Worm (Caenorhabditis elegans): ENCODE results near the gene K10C2.7.
A peak's percentile ranks its signal among the peaks of the same experiment; 100 is the strongest.

DNA sequence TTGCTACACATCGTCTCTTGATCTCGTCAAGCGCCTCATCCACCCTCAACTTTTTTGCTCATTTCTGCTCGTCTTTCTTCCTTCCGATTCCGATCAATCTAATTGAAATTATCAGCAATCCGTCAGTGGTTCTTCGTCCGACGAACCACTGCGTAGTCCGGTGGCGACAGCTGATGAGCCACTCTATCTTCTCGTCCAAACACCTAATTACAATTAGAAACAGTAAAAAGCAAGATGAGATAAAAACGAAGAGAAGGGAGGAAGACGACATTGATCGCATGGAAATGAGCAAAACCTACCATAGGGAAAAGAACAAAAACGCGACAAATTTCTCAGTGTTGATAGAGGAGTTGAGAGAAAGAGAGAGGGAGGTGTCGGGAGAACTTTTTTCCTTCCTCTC lies 43.8 kb downstream of the K10C2.7 start:
- no peak for TF ChIP-seq mdl-1 (tag; optimal IDR thresholded peaks at IDR 0.05)
- peak in 1 of 2 experiments; percentile 5 for TF ChIP-seq lsy-2 (tag; optimal IDR thresholded peaks at IDR 0.05)
- TF ChIP-seq ZK546.5 (tag; optimal IDR thresholded peaks at IDR 0.05): no peak
- TF ChIP-seq snpc-4 (tag; optimal IDR thresholded peaks at IDR 0.05): no peak
- no peak for TF ChIP-seq ztf-11 (tag; optimal IDR thresholded peaks at IDR 0.05)
- no peak for TF ChIP-seq nhr-23 (tag; optimal IDR thresholded peaks at IDR 0.05)
- no peak for TF ChIP-seq egl-27 (tag; optimal IDR thresholded peaks at IDR 0.05)
- TF ChIP-seq unc-62 (GFP tag; optimal IDR thresholded peaks at IDR 0.05): no peak
- no peak for TF ChIP-seq skn-1 (tag; optimal IDR thresholded peaks at IDR 0.05)
- no peak for TF ChIP-seq peb-1 (tag; optimal IDR thresholded peaks at IDR 0.05)
- TF ChIP-seq unc-39 (tag; optimal IDR thresholded peaks at IDR 0.05): no peak
- TF ChIP-seq lin-39 (tag; optimal IDR thresholded peaks at IDR 0.05): no peak
- no peak for TF ChIP-seq lin-13 (GFP tag; optimal IDR thresholded peaks at IDR 0.05)
- TF ChIP-seq zag-1 (tag; optimal IDR thresholded peaks at IDR 0.05): no peak
